Fruit fly (Drosophila melanogaster) whole organism, embryonic: Measurements from ENCODE around the gene CG15625.

Experiments
- Ada2b ChIP-seq: fragments of 200-800 bp; sonication (Bioruptor generic); IDR thresholded peaks from 2 replicates; pipeline ENCODE4 v1.3.6; 2022; ENCODE audit warnings: missing biosample characterization, missing genetic modification characterization
- Blimp-1 ChIP-seq: fragments of 200-800 bp; sonication (Bioruptor generic); optimal IDR thresholded peaks from 3 replicates; lab custom pipeline; 2018; ENCODE audit warnings: missing biosample characterization, missing genetic modification characterization, mild to moderate bottlenecking, moderate library complexity, missing genetic modification reagents
- CG10147 ChIP-seq: fragments of 200-800 bp; sonication (Bioruptor generic); optimal IDR thresholded peaks from 2 replicates; lab custom pipeline; 2019; ENCODE audit warnings: missing biosample characterization, mild to moderate bottlenecking, missing genetic modification characterization, moderate library complexity
- CG10959 ChIP-seq: fragments of 200-800 bp; sonication (Bioruptor generic); IDR thresholded peaks from 2 replicates; pipeline ENCODE4 v1.3.6; 2022; ENCODE audit warnings: missing biosample characterization, missing genetic modification characterization
- CG10979 ChIP-seq: fragments of 200-800 bp; sonication (Bioruptor generic); optimal IDR thresholded peaks from 2 replicates; lab custom pipeline; 2018; ENCODE audit warnings: missing biosample characterization, mild to moderate bottlenecking, missing genetic modification characterization, moderate library complexity
- CG13123 ChIP-seq: fragments of 200-800 bp; sonication (Bioruptor generic); optimal IDR thresholded peaks from 2 replicates; lab custom pipeline; 2016; ENCODE audit warnings: missing biosample characterization, missing genetic modification characterization
- CG13624 ChIP-seq: fragments of 200-800 bp; sonication (Bioruptor generic); optimal IDR thresholded peaks from 2 replicates; lab custom pipeline; 2016; ENCODE audit warnings: missing biosample characterization, missing genetic modification characterization
- CG13775 ChIP-seq: fragments of 200-800 bp; sonication (Bioruptor generic); optimal IDR thresholded peaks from 3 replicates; lab custom pipeline; 2017; ENCODE audit warnings: missing biosample characterization, mild to moderate bottlenecking, missing genetic modification characterization
- CG14014 ChIP-seq: fragments of 200-800 bp; sonication (Bioruptor generic); IDR thresholded peaks from 2 replicates; pipeline ENCODE4 v1.3.6; 2022; ENCODE audit warnings: missing biosample characterization, missing genetic modification characterization
- CG14050 ChIP-seq: fragments of 200-800 bp; sonication (Bioruptor generic); IDR thresholded peaks from 3 replicates; pipeline ENCODE4 v1.3.6; 2022; ENCODE audit warnings: missing biosample characterization, missing genetic modification characterization
- CG14860 ChIP-seq: fragments of 200-800 bp; sonication (Bioruptor generic); IDR thresholded peaks from 3 replicates; pipeline ENCODE4 v1.3.6; 2022; ENCODE audit warnings: missing biosample characterization, missing genetic modification characterization; ENCODE audit not compliant: partially characterized antibody
- CG15269 ChIP-seq: fragments of 200-800 bp; sonication (Bioruptor generic); optimal IDR thresholded peaks from 2 replicates; lab custom pipeline; 2018; ENCODE audit warnings: missing biosample characterization, mild to moderate bottlenecking, missing genetic modification characterization, moderate library complexity
- CG16863 ChIP-seq: fragments of 200-800 bp; sonication (Bioruptor generic); optimal IDR thresholded peaks from 3 replicates; lab custom pipeline; 2016; ENCODE audit warnings: missing biosample characterization, missing genetic modification characterization
- CG17802 ChIP-seq: fragments of 200-800 bp; sonication (Bioruptor generic); optimal IDR thresholded peaks from 2 replicates; lab custom pipeline; 2018; ENCODE audit warnings: missing biosample characterization, mild to moderate bottlenecking, missing genetic modification characterization, moderate library complexity
- CG18764 ChIP-seq: fragments of 200-800 bp; sonication (Bioruptor generic); optimal IDR thresholded peaks from 3 replicates; lab custom pipeline; 2016; ENCODE audit warnings: missing biosample characterization, missing genetic modification characterization
- CG2129 ChIP-seq: fragments of 200-800 bp; sonication (Bioruptor generic); IDR thresholded peaks from 2 replicates; pipeline ENCODE4 v1.3.6; 2022; ENCODE audit warnings: missing biosample characterization, missing genetic modification characterization; ENCODE audit not compliant: partially characterized antibody
- CG30020 ChIP-seq: fragments of 200-800 bp; optimal IDR thresholded peaks from 2 replicates; lab custom pipeline; 2019; ENCODE audit warnings: missing biosample characterization, mild to moderate bottlenecking, missing genetic modification characterization, moderate library complexity
- CG8281 ChIP-seq: fragments of 200-800 bp; sonication (Bioruptor generic); optimal IDR thresholded peaks from 2 replicates; lab custom pipeline; 2018; ENCODE audit warnings: missing biosample characterization, mild to moderate bottlenecking, missing genetic modification characterization, moderate library complexity
- CG8388 ChIP-seq: fragments of 200-800 bp; sonication (Bioruptor generic); optimal IDR thresholded peaks from 2 replicates; lab custom pipeline; 2019; ENCODE audit warnings: missing biosample characterization, mild to moderate bottlenecking, missing genetic modification characterization, moderate library complexity
- CoRest ChIP-seq: fragments of 200-800 bp; sonication (Bioruptor generic); optimal IDR thresholded peaks from 3 replicates; lab custom pipeline; 2018; ENCODE audit warnings: missing biosample characterization, mild to moderate bottlenecking, missing genetic modification characterization, moderate library complexity
- D19A ChIP-seq: fragments of 200-800 bp; optimal IDR thresholded peaks from 3 replicates; lab custom pipeline; 2019; ENCODE audit warnings: missing biosample characterization, mild to moderate bottlenecking, missing genetic modification characterization, moderate library complexity
- Hr78 ChIP-seq, 2 experiments: fragments of 200-800 bp in 1 of 2; fragments of >200 bp in 1 of 2; sonication (Bioruptor generic) in 1 of 2; optimal IDR thresholded peaks; 2 replicates each; lab custom pipeline; 2017 to 2019; ENCODE audit warnings: missing biosample characterization in 2 of 2, missing genetic modification characterization in 2 of 2, mild to moderate bottlenecking in 1 of 2, moderate library complexity in 1 of 2
- Kr ChIP-seq: fragments of 200-800 bp; sonication (Bioruptor generic); optimal IDR thresholded peaks from 2 replicates; lab custom pipeline; 2017; ENCODE audit warnings: missing biosample characterization, mild to moderate bottlenecking, missing genetic modification characterization
- Nf-YA ChIP-seq: fragments of 200-800 bp; sonication (Bioruptor generic); IDR thresholded peaks from 2 replicates; pipeline ENCODE4 v1.3.6; 2022; ENCODE audit warnings: missing biosample characterization, missing genetic modification characterization
- Sry-β ChIP-seq: fragments of 200-800 bp; sonication (Bioruptor generic); optimal IDR thresholded peaks from 2 replicates; lab custom pipeline; 2018; ENCODE audit warnings: missing biosample characterization, mild to moderate bottlenecking, missing genetic modification characterization, moderate library complexity
- Taf1 ChIP-seq: fragments of 200-800 bp; sonication (Bioruptor generic); IDR thresholded peaks from 2 replicates; pipeline ENCODE4 v1.3.6; 2022; ENCODE audit warnings: missing biosample characterization, missing genetic modification characterization
- Xbp1 ChIP-seq: fragments of 200-800 bp; sonication (Bioruptor generic); optimal IDR thresholded peaks from 3 replicates; lab custom pipeline; 2016; ENCODE audit warnings: missing biosample characterization, mild to moderate bottlenecking, missing genetic modification characterization
- ap ChIP-seq: fragments of 200-800 bp; sonication (Bioruptor generic); IDR thresholded peaks from 2 replicates; pipeline ENCODE4 v1.3.6; 2022; ENCODE audit warnings: missing biosample characterization, missing genetic modification characterization
- ara ChIP-seq: fragments of 200-800 bp; sonication (Bioruptor generic); IDR thresholded peaks from 2 replicates; pipeline ENCODE4 v1.3.6; 2022; ENCODE audit warnings: missing biosample characterization, missing genetic modification characterization
- chinmo ChIP-seq: fragments of 200-800 bp; sonication (Bioruptor generic); IDR thresholded peaks from 4 replicates; pipeline ENCODE4 v1.3.6; 2022; ENCODE audit warnings: missing biosample characterization, missing genetic modification characterization; ENCODE audit not compliant: partially characterized antibody
- chn ChIP-seq: fragments of 200-800 bp; sonication (Bioruptor generic); optimal IDR thresholded peaks from 2 replicates; lab custom pipeline; 2016; ENCODE audit warnings: missing biosample characterization, missing genetic modification characterization
- crp ChIP-seq, 2 experiments: fragments of 200-800 bp; sonication (Bioruptor generic); optimal IDR thresholded peaks; 2 replicates in 1 of 2; 3 replicates in 1 of 2; lab custom pipeline; 2017; ENCODE audit warnings: missing biosample characterization in 2 of 2, missing genetic modification characterization in 2 of 2, mild to moderate bottlenecking in 1 of 2, moderate library complexity in 1 of 2
- gt ChIP-seq: fragments of 200-800 bp; sonication (Bioruptor generic); IDR thresholded peaks from 2 replicates; pipeline ENCODE4 v1.3.6; 2022; ENCODE audit warnings: missing biosample characterization, missing genetic modification characterization
- insv ChIP-seq, 2 experiments: fragments of 200-800 bp; sonication (Bioruptor generic); optimal IDR thresholded peaks; 3 replicates each; lab custom pipeline; 2016 to 2018; ENCODE audit warnings: missing biosample characterization in 2 of 2, missing genetic modification characterization in 2 of 2
- inv ChIP-seq: fragments of 200-800 bp; sonication (Bioruptor generic); IDR thresholded peaks from 2 replicates; pipeline ENCODE4 v1.3.6; 2022; ENCODE audit warnings: missing biosample characterization, missing genetic modification characterization; ENCODE audit not compliant: partially characterized antibody
- kah ChIP-seq: fragments of 200-800 bp; sonication (Bioruptor generic); optimal IDR thresholded peaks from 2 replicates; lab custom pipeline; 2018; ENCODE audit warnings: missing biosample characterization, mild to moderate bottlenecking, missing genetic modification characterization
- lbe ChIP-seq: fragments of 200-800 bp; sonication (Bioruptor generic); optimal IDR thresholded peaks from 2 replicates; lab custom pipeline; 2016; ENCODE audit warnings: missing biosample characterization, mild to moderate bottlenecking, missing genetic modification characterization
- lov ChIP-seq, 2 experiments: fragments of 200-800 bp in 1 of 2; fragments of >200 bp in 1 of 2; sonication (Bioruptor generic) in 1 of 2; IDR thresholded peaks in 1 of 2; optimal IDR thresholded peaks in 1 of 2; 2 replicates in 1 of 2; 3 replicates in 1 of 2; pipeline versions ENCODE4 v1.3.6 to Lab custom; 2017 to 2022; ENCODE audit warnings: missing biosample characterization in 1 of 2, missing genetic modification characterization in 1 of 2
- org-1 ChIP-seq: fragments of 200-800 bp; sonication (Bioruptor generic); optimal IDR thresholded peaks from 2 replicates; lab custom pipeline; 2017; ENCODE audit warnings: missing biosample characterization, missing genetic modification characterization
- sc ChIP-seq, 3 experiments: fragments of >200 bp in 2 of 3; fragments of 200-800 bp in 1 of 3; sonication (Bioruptor generic) in 1 of 3; optimal IDR thresholded peaks; 2 replicates in 2 of 3; 3 replicates in 1 of 3; lab custom pipeline; 2017; ENCODE audit warnings: mild to moderate bottlenecking in 1 of 3, missing biosample characterization in 1 of 3, missing genetic modification characterization in 1 of 3, missing genetic modification reagents in 1 of 3
- seq ChIP-seq: fragments of 200-800 bp; sonication (Bioruptor generic); IDR thresholded peaks from 2 replicates; pipeline ENCODE4 v1.3.6; 2022; ENCODE audit warnings: missing biosample characterization, missing genetic modification characterization
- sisA ChIP-seq: fragments of 200-800 bp; sonication (Bioruptor generic); IDR thresholded peaks from 2 replicates; pipeline ENCODE4 v1.3.6; 2022; ENCODE audit warnings: missing biosample characterization, missing genetic modification characterization
- sug ChIP-seq: fragments of 200-800 bp; optimal IDR thresholded peaks from 2 replicates; lab custom pipeline; 2019; ENCODE audit warnings: missing biosample characterization, mild to moderate bottlenecking, missing genetic modification characterization, moderate library complexity
- toy ChIP-seq: fragments of 200-800 bp; sonication (Bioruptor generic); IDR thresholded peaks from 2 replicates; pipeline ENCODE4 v1.3.6; 2022; ENCODE audit warnings: missing biosample characterization, missing genetic modification characterization
- ttk ChIP-seq: fragments of 200-800 bp; sonication (Bioruptor generic); IDR thresholded peaks from 2 replicates; pipeline ENCODE4 v2.1.2; 2022; ENCODE audit warnings: missing biosample characterization, missing genetic modification characterization
- vvl ChIP-seq: fragments of 200-800 bp; sonication (Bioruptor generic); IDR thresholded peaks from 2 replicates; pipeline ENCODE4 v1.3.6; 2022; ENCODE audit warnings: missing biosample characterization, missing genetic modification characterization
- wdn ChIP-seq: fragments of 200-800 bp; sonication (Bioruptor generic); IDR thresholded peaks from 2 replicates; pipeline ENCODE4 v1.3.6; 2022; ENCODE audit warnings: missing biosample characterization, missing genetic modification characterization
- yki ChIP-seq: fragments of >200 bp; optimal IDR thresholded peaks from 3 replicates; lab custom pipeline; 2018
- zfh1 ChIP-seq: fragments of 200-800 bp; sonication (Bioruptor generic); IDR thresholded peaks from 3 replicates; pipeline ENCODE4 v1.3.6; 2022; ENCODE audit warnings: missing biosample characterization, missing genetic modification characterization

The CG15625 gene

dm6 chr2L:4850356-4850755 is 39.4 kb upstream of the CG15625 start, which contains the start of the genes mRpS2 and Mon1 (continued):
- TF ChIP-seq zfh1 (GFP tag; lab: Robert Waterston, UW) (peak; percentile 95), CG14050 (peak; percentile 94), seq (GFP tag; lab: Robert Waterston, UW) (peak; percentile 90), CG2129 (GFP tag; lab: Robert Waterston, UW) (no peak), insv (GFP tag; optimal IDR thresholded peaks at IDR 0.05; lab: Kevin White, UChicago) (peak in 1 of 2 experiments; percentile 57), CG30020 (tag; lab: Kevin White, UChicago) (peak; percentile 81), Nf-YA (GFP tag; lab: Robert Waterston, UW) (peak; percentile 88), toy (peak; percentile 94), crp (GFP tag; optimal IDR thresholded peaks at IDR 0.05; lab: Kevin White, UChicago) (peak; percentile 64 to 91), kah (peak; percentile 70), D19A (tag; lab: Kevin White, UChicago) (peak; percentile 86), ttk (GFP tag; lab: Robert Waterston, UW) (peak; percentile 95), Kr (peak; percentile 16), inv (GFP tag; lab: Robert Waterston, UW) (no peak), ap (peak; percentile 96), Sry-β (GFP tag; lab: Kevin White, UChicago) (peak; percentile 45), CG8281 (tag; lab: Kevin White, UChicago) (peak; percentile 81), vvl (peak; percentile 98), CG8388 (GFP tag; lab: Kevin White, UChicago) (peak; percentile 92), Ada2b (GFP tag; lab: Robert Waterston, UW) (peak; percentile 95), ara (GFP tag; lab: Robert Waterston, UW) (peak; percentile 96), CG13775 (GFP tag; lab: Kevin White, UChicago) (peak; percentile 94), org-1 (GFP tag; lab: Kevin White, UChicago) (peak; percentile 84), wdn (GFP tag; lab: Robert Waterston, UW) (peak; percentile 92), CG15269 (tag; lab: Kevin White, UChicago) (peak; percentile 96), CG13123 (GFP tag; lab: Kevin White, UChicago) (peak; percentile 91), CG10147 (GFP tag; lab: Kevin White, UChicago) (peak; percentile 91), sc (optimal IDR thresholded peaks at IDR 0.05; lab: Kevin White, UChicago) (no peak), sc (GFP tag; optimal IDR thresholded peaks at IDR 0.05; lab: Kevin White, UChicago) (peak; percentile 88), yki (lab: Kevin White, UChicago) (no peak), chn (GFP tag; lab: Kevin White, UChicago) (peak; percentile 90), lbe (GFP tag; lab: Kevin White, UChicago) (peak; percentile 86), Xbp1 (GFP tag; lab: Kevin White, UChicago) (peak; percentile 96), gt (GFP tag; lab: Robert Waterston, UW) (peak; percentile 82), CoRest (tag; lab: Kevin White, UChicago) (peak; percentile 96), Hr78 (GFP tag; optimal IDR thresholded peaks at IDR 0.05; lab: Kevin White, UChicago) (peak in 1 of 2 experiments; percentile 78), sug (tag; lab: Kevin White, UChicago) (peak; percentile 91), CG10979 (tag; lab: Kevin White, UChicago) (peak; percentile 91), CG17802 (tag; lab: Kevin White, UChicago) (peak; percentile 76), lov (optimal IDR thresholded peaks at IDR 0.05; lab: Kevin White, UChicago) (no peak), lov (GFP tag; IDR thresholded peaks at IDR 0.05; lab: Robert Waterston, UW) (peak; percentile 93), chinmo (no peak), CG14014 (GFP tag; lab: Robert Waterston, UW) (peak; percentile 97), sisA (GFP tag; lab: Robert Waterston, UW) (peak; percentile 94), Taf1 (GFP tag; lab: Robert Waterston, UW) (peak; percentile 92), CG13624 (peak; percentile 80), CG14860 (GFP tag; lab: Robert Waterston, UW) (no peak), CG18764 (GFP tag; lab: Kevin White, UChicago) (peak; percentile 95), Blimp-1 (GFP tag; lab: Kevin White, UChicago) (peak; percentile 95), CG16863 (peak; percentile 51), CG10959 (peak; percentile 83)
